Fruit fly (Drosophila melanogaster) whole organism: ENCODE data around the gene abd-A.

Source experiments
- EcR ChIP-seq, 2 experiments: fragments of >200 bp; optimal IDR thresholded peaks; 2 replicates each; lab custom pipeline; 2017; ENCODE audit warnings: missing biosample characterization in 2 of 2, missing genetic modification characterization in 2 of 2, missing genetic modification reagents in 2 of 2
- pan ChIP-seq: fragments of >200 bp; optimal IDR thresholded peaks from 2 replicates; lab custom pipeline; 2017
- psq ChIP-seq: fragments of >200 bp; optimal IDR thresholded peaks from 2 replicates; lab custom pipeline; 2017
- usp ChIP-seq: fragments of >200 bp; optimal IDR thresholded peaks from 2 replicates; lab custom pipeline; 2017; ENCODE audit warnings: missing biosample characterization, missing genetic modification characterization, mixed read lengths

dm6 chr3R:16869257-16869656 lies 39.4 kb upstream of the abd-A start:
- no peak for TF ChIP-seq psq
- no peak for TF ChIP-seq EcR (GFP tag; optimal IDR thresholded peaks at IDR 0.05; lab: Kevin White, UChicago)
- no peak for TF ChIP-seq pan (lab: Kevin White, UChicago)
- no peak for TF ChIP-seq usp (GFP tag; lab: Kevin White, UChicago)
